Worm (Caenorhabditis elegans) whole organism, mixed stage, embryonic: ENCODE measurements around the gene C17F4.12.

Source experiments
- cnd-1 ChIP-seq: fragments of 200-800 bp; sonication (Bioruptor generic); optimal IDR thresholded peaks from 2 replicates; lab custom pipeline; 2018; ENCODE audit warnings: mild to moderate bottlenecking, missing genetic modification characterization, missing compliant biosample characterization
- lsy-2 ChIP-seq: fragments of 150-350 bp; optimal IDR thresholded peaks from 2 replicates; lab custom pipeline; 2014; ENCODE audit warnings: missing biosample characterization, missing genetic modification characterization
- mab-5 ChIP-seq: fragments of 150-350 bp; optimal IDR thresholded peaks from 2 replicates; lab custom pipeline; 2014; ENCODE audit warnings: missing biosample characterization, missing genetic modification characterization
- mep-1 ChIP-seq: fragments of 150-350 bp; optimal IDR thresholded peaks from 2 replicates; lab custom pipeline; 2017; ENCODE audit warnings: missing biosample characterization, missing genetic modification reagents, missing genetic modification characterization, inconsistent platforms
- pha-4 ChIP-seq: fragments of 150-350 bp; optimal IDR thresholded peaks from 2 replicates; lab custom pipeline; 2018; ENCODE audit warnings: missing biosample characterization, missing genetic modification reagents, missing genetic modification characterization
- snpc-4 ChIP-seq: fragments of 150-350 bp; optimal IDR thresholded peaks from 2 replicates; lab custom pipeline; 2014; ENCODE audit warnings: missing biosample characterization, missing genetic modification characterization
- unc-39 ChIP-seq: fragments of 150-350 bp; optimal IDR thresholded peaks from 2 replicates; lab custom pipeline; 2014; ENCODE audit warnings: missing biosample characterization, missing genetic modification characterization
- unc-62 ChIP-seq: fragments of 150-350 bp; optimal IDR thresholded peaks from 2 replicates; lab custom pipeline; 2014; ENCODE audit warnings: missing biosample characterization, missing genetic modification reagents, missing genetic modification characterization
- zip-8 ChIP-seq: fragments of 150-350 bp; optimal IDR thresholded peaks from 2 replicates; lab custom pipeline; 2014; ENCODE audit warnings: missing biosample characterization, missing genetic modification characterization
- ztf-11 ChIP-seq: fragments of 150-350 bp; optimal IDR thresholded peaks from 2 replicates; lab custom pipeline; 2014; ENCODE audit warnings: missing biosample characterization, missing genetic modification characterization

DNA sequence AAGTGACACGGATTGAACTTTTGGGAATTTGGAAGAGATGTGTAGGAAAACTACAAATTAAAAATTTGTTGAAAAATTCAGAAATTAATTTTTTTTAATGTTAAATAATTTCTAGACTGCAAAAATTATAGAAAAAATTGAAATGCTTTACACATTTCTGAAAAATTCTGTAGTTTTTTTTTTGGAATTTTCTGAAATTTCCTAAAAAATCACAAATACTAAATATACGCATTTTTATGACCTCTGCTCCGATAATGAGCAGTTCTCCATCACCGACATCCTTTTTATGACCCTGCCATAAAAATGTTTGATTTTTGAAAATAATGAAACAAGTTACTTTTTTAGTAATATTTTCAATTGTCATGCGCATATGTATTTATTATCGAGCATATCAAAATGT, 788 bp upstream of the C17F4.12 start:
- no peak for TF ChIP-seq snpc-4 (tag; lab: Kevin White, UChicago)
- no peak for TF ChIP-seq mab-5 (tag; lab: Kevin White, UChicago)
- TF ChIP-seq pha-4 (tag; lab: Kevin White, UChicago): no peak
- TF ChIP-seq ztf-11 (tag; lab: Kevin White, UChicago): no peak
- TF ChIP-seq unc-62 (GFP tag; lab: Kevin White, UChicago): no peak
- TF ChIP-seq zip-8 (tag; lab: Kevin White, UChicago): no peak
- no peak for TF ChIP-seq unc-39 (tag; lab: Kevin White, UChicago)
- TF ChIP-seq mep-1 (tag; lab: Kevin White, UChicago): no peak
- no peak for TF ChIP-seq lsy-2 (tag; lab: Kevin White, UChicago)
- TF ChIP-seq cnd-1 (tag; lab: Kevin White, UChicago): no peak
